Worm (Caenorhabditis elegans) whole organism, L3 larva: ENCODE results near the gene abts-3.

Experiments
- R02D3.7 ChIP-seq: fragments of 150-350 bp; optimal IDR thresholded peaks from 2 replicates; lab custom pipeline; 2014; ENCODE audit warnings: missing biosample characterization, missing genetic modification characterization
- ZK546.5 ChIP-seq: sonication (generic microtip); optimal IDR thresholded peaks from 2 replicates; lab custom pipeline; 2017; ENCODE audit warnings: missing biosample characterization, missing genetic modification characterization
- aly-2 ChIP-seq: fragments of 150-350 bp; optimal IDR thresholded peaks from 2 replicates; lab custom pipeline; 2014; ENCODE audit warnings: missing biosample characterization, missing genetic modification characterization
- ama-1 ChIP-seq: fragments of 150-350 bp; optimal IDR thresholded peaks from 2 replicates; lab custom pipeline; 2018
- ceh-16 ChIP-seq: sonication (generic microtip); optimal IDR thresholded peaks from 2 replicates; lab custom pipeline; 2017; ENCODE audit warnings: missing biosample characterization, missing genetic modification characterization
- ceh-28 ChIP-seq: fragments of 150-350 bp; optimal IDR thresholded peaks from 2 replicates; lab custom pipeline; 2014; ENCODE audit warnings: missing biosample characterization, missing genetic modification reagents, missing genetic modification characterization
- ceh-82 ChIP-seq: fragments of 150-350 bp; optimal IDR thresholded peaks from 2 replicates; lab custom pipeline; 2014; ENCODE audit warnings: missing biosample characterization, missing genetic modification characterization
- ceh-9 ChIP-seq: sonication (generic microtip); optimal IDR thresholded peaks from 2 replicates; lab custom pipeline; 2018; ENCODE audit warnings: missing biosample characterization, missing genetic modification characterization
- daf-12 ChIP-seq: fragments of 150-350 bp; optimal IDR thresholded peaks from 2 replicates; lab custom pipeline; 2014; ENCODE audit warnings: missing biosample characterization, missing genetic modification reagents, missing genetic modification characterization
- egl-27 ChIP-seq: sonication (generic microtip); optimal IDR thresholded peaks from 4 replicates; lab custom pipeline; 2017; ENCODE audit warnings: missing biosample characterization, missing genetic modification reagents, missing genetic modification characterization
- egl-5 ChIP-seq: fragments of 150-350 bp; optimal IDR thresholded peaks from 2 replicates; lab custom pipeline; 2017; ENCODE audit warnings: missing biosample characterization, missing genetic modification reagents, missing genetic modification characterization, inconsistent platforms
- elt-1 ChIP-seq: fragments of 150-350 bp; optimal IDR thresholded peaks from 2 replicates; lab custom pipeline; 2014; ENCODE audit warnings: missing biosample characterization, missing genetic modification characterization
- elt-3 ChIP-seq, 3 experiments: fragments of 150-350 bp in 1 of 3; sonication (generic microtip) in 2 of 3; optimal IDR thresholded peaks; 2 replicates in 2 of 3; 4 replicates in 1 of 3; lab custom pipeline; 2014 to 2017; ENCODE audit warnings: missing biosample characterization in 3 of 3, missing genetic modification characterization in 3 of 3
- eor-1 ChIP-seq, 2 experiments: fragments of 150-350 bp; optimal IDR thresholded peaks; 2 replicates each; lab custom pipeline; 2014 to 2018; ENCODE audit warnings: missing biosample characterization in 2 of 2, missing genetic modification characterization in 2 of 2
- fkh-10 ChIP-seq: sonication (generic microtip); optimal IDR thresholded peaks from 2 replicates; lab custom pipeline; 2017; ENCODE audit warnings: missing biosample characterization, missing genetic modification reagents, missing genetic modification characterization
- fkh-2 ChIP-seq: fragments of 150-350 bp; optimal IDR thresholded peaks from 2 replicates; lab custom pipeline; 2014; ENCODE audit warnings: missing biosample characterization, missing genetic modification reagents, missing genetic modification characterization
- fos-1 ChIP-seq: fragments of 150-350 bp; optimal IDR thresholded peaks from 2 replicates; lab custom pipeline; 2014; ENCODE audit warnings: missing biosample characterization, missing genetic modification characterization
- hmg-11 ChIP-seq: sonication (generic microtip); optimal IDR thresholded peaks from 2 replicates; lab custom pipeline; 2016; ENCODE audit warnings: missing genetic modification characterization, missing compliant biosample characterization
- jun-1 ChIP-seq: fragments of 150-350 bp; optimal IDR thresholded peaks from 2 replicates; lab custom pipeline; 2014; ENCODE audit warnings: missing biosample characterization, missing genetic modification reagents, missing genetic modification characterization
- lin-15B ChIP-seq: fragments of 150-350 bp; optimal IDR thresholded peaks from 2 replicates; lab custom pipeline; 2014; ENCODE audit warnings: missing biosample characterization, missing genetic modification characterization
- lin-39 ChIP-seq: fragments of 150-350 bp; optimal IDR thresholded peaks from 2 replicates; lab custom pipeline; 2018; ENCODE audit warnings: missing biosample characterization, missing genetic modification reagents, missing genetic modification characterization
- mdl-1 ChIP-seq: fragments of 150-350 bp; optimal IDR thresholded peaks from 2 replicates; lab custom pipeline; 2014; ENCODE audit warnings: missing biosample characterization, missing genetic modification characterization
- mml-1 ChIP-seq: fragments of 150-350 bp; sonication (generic microtip); optimal IDR thresholded peaks from 3 replicates; lab custom pipeline; 2014; ENCODE audit warnings: missing biosample characterization, missing genetic modification characterization
- nfya-1 ChIP-seq: sonication (generic microtip); optimal IDR thresholded peaks from 2 replicates; lab custom pipeline; 2017; ENCODE audit warnings: missing genetic modification characterization, mild to moderate bottlenecking, missing compliant biosample characterization, antibody characterized with exemption, moderate library complexity; ENCODE audit not compliant: insufficient read depth
- nhr-11 ChIP-seq: fragments of 150-350 bp; optimal IDR thresholded peaks from 2 replicates; lab custom pipeline; 2014; ENCODE audit warnings: missing biosample characterization, missing genetic modification characterization
- nhr-12 ChIP-seq: fragments of 150-350 bp; optimal IDR thresholded peaks from 2 replicates; lab custom pipeline; 2014; ENCODE audit warnings: missing biosample characterization, missing genetic modification characterization
- nhr-23 ChIP-seq: fragments of 150-350 bp; optimal IDR thresholded peaks from 2 replicates; lab custom pipeline; 2014; ENCODE audit warnings: missing biosample characterization, missing genetic modification reagents, missing genetic modification characterization
- nhr-25 ChIP-seq: sonication (generic microtip); optimal IDR thresholded peaks from 2 replicates; lab custom pipeline; 2017; ENCODE audit warnings: missing biosample characterization, missing genetic modification characterization
- nhr-28 ChIP-seq: fragments of 150-350 bp; optimal IDR thresholded peaks from 2 replicates; lab custom pipeline; 2014; ENCODE audit warnings: missing biosample characterization, missing genetic modification characterization
- nhr-43 ChIP-seq: sonication (generic microtip); optimal IDR thresholded peaks from 2 replicates; lab custom pipeline; 2016; ENCODE audit warnings: mild to moderate bottlenecking, missing genetic modification characterization, missing compliant biosample characterization; ENCODE audit not compliant: poor library complexity, severe bottlenecking
- nhr-76 ChIP-seq: fragments of 150-350 bp; sonication (generic microtip); optimal IDR thresholded peaks from 5 replicates; lab custom pipeline; 2014; ENCODE audit warnings: missing biosample characterization, missing genetic modification characterization
- nhr-77 ChIP-seq: fragments of 150-350 bp; optimal IDR thresholded peaks from 2 replicates; lab custom pipeline; 2014; ENCODE audit warnings: missing biosample characterization, missing genetic modification characterization
- pha-4 ChIP-seq: fragments of 150-350 bp; optimal IDR thresholded peaks from 2 replicates; lab custom pipeline; 2014; ENCODE audit warnings: missing biosample characterization, missing genetic modification reagents, missing genetic modification characterization
- sea-2 ChIP-seq: fragments of 150-350 bp; sonication (generic microtip); optimal IDR thresholded peaks from 4 replicates; lab custom pipeline; 2014; ENCODE audit warnings: missing biosample characterization, missing genetic modification reagents, missing genetic modification characterization
- skn-1 ChIP-seq: fragments of 150-350 bp; optimal IDR thresholded peaks from 2 replicates; lab custom pipeline; 2014; ENCODE audit warnings: missing biosample characterization, missing genetic modification characterization
- snpc-4 ChIP-seq: fragments of 150-350 bp; optimal IDR thresholded peaks from 2 replicates; lab custom pipeline; 2014; ENCODE audit warnings: missing biosample characterization, missing genetic modification characterization
- tbx-2 ChIP-seq: sonication (generic microtip); optimal IDR thresholded peaks from 2 replicates; lab custom pipeline; 2016; ENCODE audit warnings: mild to moderate bottlenecking, missing genetic modification characterization, missing compliant biosample characterization
- unc-39 ChIP-seq: sonication (generic microtip); optimal IDR thresholded peaks from 4 replicates; lab custom pipeline; 2017; ENCODE audit warnings: missing biosample characterization, missing genetic modification characterization
- unc-62 ChIP-seq: fragments of 150-350 bp; sonication (generic microtip); optimal IDR thresholded peaks from 4 replicates; lab custom pipeline; 2014; ENCODE audit warnings: missing biosample characterization, missing genetic modification reagents, missing genetic modification characterization
- zag-1 ChIP-seq: fragments of 150-350 bp; optimal IDR thresholded peaks from 2 replicates; lab custom pipeline; 2014; ENCODE audit warnings: missing biosample characterization, missing genetic modification characterization
- ztf-11 ChIP-seq: fragments of 150-350 bp; optimal IDR thresholded peaks from 2 replicates; lab custom pipeline; 2014; ENCODE audit warnings: missing biosample characterization, missing genetic modification characterization
- ztf-4 ChIP-seq: fragments of 150-350 bp; optimal IDR thresholded peaks from 2 replicates; lab custom pipeline; 2014; ENCODE audit warnings: missing biosample characterization, missing genetic modification characterization

Gene abts-3

ce11 chrII:6169156-6169555 lies 36.5 kb downstream of the abts-3 start, which contains the start of gene hst-3.1:
Gene hst-3.1, minus strand, starts transcription at chrII:6169256.
- TF ChIP-seq nhr-25 (tag; lab: Kevin White, UChicago) (no peak), unc-39 (no peak), ama-1 (lab: Kevin White, UChicago) (no peak), ZK546.5 (tag; lab: Kevin White, UChicago) (no peak), fkh-10 (GFP tag; lab: Kevin White, UChicago) (no peak), nhr-77 (tag; lab: Kevin White, UChicago) (no peak), nhr-12 (tag; lab: Kevin White, UChicago) (no peak), unc-62 (GFP tag; lab: Kevin White, UChicago) (no peak), nhr-11 (tag; lab: Kevin White, UChicago) (no peak), snpc-4 (no peak), ceh-16 (no peak), elt-3 (tag; optimal IDR thresholded peaks at IDR 0.05; lab: Kevin White, UChicago) (no peak), ceh-9 (tag; lab: Kevin White, UChicago) (no peak), aly-2 (no peak), zag-1 (no peak), sea-2 (GFP tag; lab: Kevin White, UChicago) (no peak), mml-1 (no peak), ztf-11 (no peak), fos-1 (tag; lab: Kevin White, UChicago) (no peak)

ce11 chrII:6170236-6170635 lies 37.5 kb downstream of the abts-3 start:
- peak; percentile 10 for TF ChIP-seq lin-39
- TF ChIP-seq elt-3 (tag; optimal IDR thresholded peaks at IDR 0.05; lab: Kevin White, UChicago): no peak
- TF ChIP-seq ceh-28 (tag; lab: Kevin White, UChicago): no peak
- TF ChIP-seq nhr-23 (tag; lab: Kevin White, UChicago): no peak
- no peak for TF ChIP-seq sea-2 (GFP tag; lab: Kevin White, UChicago)
- peak; percentile 54 for TF ChIP-seq egl-5 (tag; lab: Kevin White, UChicago)

- TF ChIP-seq fos-1 (tag; lab: Kevin White, UChicago) (no peak), jun-1 (tag; lab: Kevin White, UChicago) (no peak), ceh-28 (tag; lab: Kevin White, UChicago) (no peak), ceh-82 (tag; lab: Kevin White, UChicago) (no peak), pha-4 (tag; lab: Kevin White, UChicago) (no peak), R02D3.7 (tag; lab: Kevin White, UChicago) (no peak), elt-1 (tag; lab: Kevin White, UChicago) (no peak), mml-1 (no peak), hmg-11 (tag; lab: Kevin White, UChicago) (no peak), unc-62 (GFP tag; lab: Kevin White, UChicago) (no peak), zag-1 (no peak), nhr-77 (tag; lab: Kevin White, UChicago) (no peak), nhr-23 (tag; lab: Kevin White, UChicago) (no peak), skn-1 (tag; lab: Kevin White, UChicago) (no peak), daf-12 (no peak), ceh-16 (no peak), mdl-1 (tag; lab: Kevin White, UChicago) (no peak), snpc-4 (no peak), sea-2 (GFP tag; lab: Kevin White, UChicago) (no peak), unc-39 (no peak)
These were observed 38.5 kb downstream of the abts-3 start, which contains the start of gene F40H3.3 for ce11 chrII:6171228-6171627. Gene F40H3.3, plus strand, starts transcription at chrII:6171507.

ce11 chrII:6173400-6173799 lies 40.7 kb downstream of the abts-3 start, which contains the start of gene F40H3.2:
Gene F40H3.2, plus strand, starts transcription at chrII:6173649.
- TF ChIP-seq nhr-25 (tag; lab: Kevin White, UChicago): peak; percentile 8
- no peak for TF ChIP-seq ceh-28 (tag; lab: Kevin White, UChicago)

ce11 chrII:6175027-6175426 lies 42.3 kb downstream of the abts-3 start:
- no peak for TF ChIP-seq ceh-9 (tag; lab: Kevin White, UChicago)
- TF ChIP-seq lin-39: peak; percentile 31
- no peak for TF ChIP-seq nhr-77 (tag; lab: Kevin White, UChicago)
- no peak for TF ChIP-seq ama-1 (lab: Kevin White, UChicago)
- no peak for TF ChIP-seq ZK546.5 (tag; lab: Kevin White, UChicago)
- no peak for TF ChIP-seq nhr-43
- TF ChIP-seq ceh-28 (tag; lab: Kevin White, UChicago): no peak
- no peak for TF ChIP-seq elt-3 (tag; optimal IDR thresholded peaks at IDR 0.05; lab: Kevin White, UChicago)
- TF ChIP-seq nhr-28 (tag; lab: Kevin White, UChicago): no peak
- no peak for TF ChIP-seq jun-1 (tag; lab: Kevin White, UChicago)
- no peak for TF ChIP-seq ztf-4 (tag; lab: Kevin White, UChicago)
- TF ChIP-seq fos-1 (tag; lab: Kevin White, UChicago): no peak
- peak; percentile 26 for TF ChIP-seq nfya-1 (tag; lab: Kevin White, UChicago)
- TF ChIP-seq nhr-25 (tag; lab: Kevin White, UChicago): no peak
- no peak for TF ChIP-seq fkh-2 (tag; lab: Kevin White, UChicago)
- TF ChIP-seq eor-1 (tag; optimal IDR thresholded peaks at IDR 0.05; lab: Kevin White, UChicago): no peak
- no peak for TF ChIP-seq tbx-2 (tag; lab: Kevin White, UChicago)
- TF ChIP-seq egl-5 (tag; lab: Kevin White, UChicago): no peak
- TF ChIP-seq lin-15B (tag; lab: Kevin White, UChicago): no peak
- no peak for TF ChIP-seq egl-27 (tag; lab: Kevin White, UChicago)
- TF ChIP-seq ztf-11: no peak
- TF ChIP-seq hmg-11 (tag; lab: Kevin White, UChicago): peak; percentile 20
- TF ChIP-seq mml-1: no peak
- no peak for TF ChIP-seq unc-62 (GFP tag; lab: Kevin White, UChicago)
- TF ChIP-seq daf-12: no peak
- no peak for TF ChIP-seq nhr-76 (tag; lab: Kevin White, UChicago)
- TF ChIP-seq, all 47 proteins: peak for 3
